Fruit fly (Drosophila melanogaster) whole organism, embryonic: ENCODE results near the gene Eip93F.

Experiments
- Abd-B ChIP-seq: fragments of 200-800 bp; sonication (Bioruptor generic); optimal IDR thresholded peaks from 2 replicates; lab custom pipeline; 2018; ENCODE audit warnings: missing biosample characterization, mild to moderate bottlenecking, missing genetic modification characterization, moderate library complexity
- Adf1 ChIP-seq: fragments of 200-800 bp; sonication (Bioruptor generic); IDR thresholded peaks from 2 replicates; pipeline ENCODE4 v1.3.6; 2022; ENCODE audit warnings: missing biosample characterization, missing genetic modification characterization
- Aef1 ChIP-seq: fragments of 200-800 bp; sonication (Bioruptor generic); IDR thresholded peaks from 3 replicates; pipeline ENCODE4 v1.3.6; 2022; ENCODE audit warnings: missing biosample characterization, missing genetic modification characterization
- Blimp-1 ChIP-seq: fragments of 200-800 bp; sonication (Bioruptor generic); optimal IDR thresholded peaks from 3 replicates; lab custom pipeline; 2018; ENCODE audit warnings: missing biosample characterization, missing genetic modification characterization, mild to moderate bottlenecking, moderate library complexity, missing genetic modification reagents
- CG10209 ChIP-seq: fragments of 200-800 bp; sonication (Bioruptor generic); optimal IDR thresholded peaks from 3 replicates; lab custom pipeline; 2017; ENCODE audit warnings: missing biosample characterization, mild to moderate bottlenecking, missing genetic modification characterization, missing genetic modification reagents
- CG10979 ChIP-seq: fragments of 200-800 bp; sonication (Bioruptor generic); optimal IDR thresholded peaks from 2 replicates; lab custom pipeline; 2018; ENCODE audit warnings: missing biosample characterization, mild to moderate bottlenecking, missing genetic modification characterization, moderate library complexity
- CG12155 ChIP-seq: fragments of 200-800 bp; sonication (Bioruptor generic); optimal IDR thresholded peaks from 3 replicates; lab custom pipeline; 2016; ENCODE audit warnings: missing biosample characterization, missing genetic modification characterization
- CG12942 ChIP-seq: fragments of 200-800 bp; sonication (Bioruptor generic); optimal IDR thresholded peaks from 3 replicates; lab custom pipeline; 2016; ENCODE audit warnings: missing biosample characterization, missing genetic modification characterization
- CG13424 ChIP-seq: fragments of 200-800 bp; sonication (Bioruptor generic); optimal IDR thresholded peaks from 2 replicates; lab custom pipeline; 2019; ENCODE audit warnings: missing biosample characterization, mild to moderate bottlenecking, missing genetic modification characterization, moderate library complexity
- CG13624 ChIP-seq: fragments of 200-800 bp; sonication (Bioruptor generic); optimal IDR thresholded peaks from 2 replicates; lab custom pipeline; 2016; ENCODE audit warnings: missing biosample characterization, missing genetic modification characterization
- CG14441 ChIP-seq: fragments of 200-800 bp; sonication (Bioruptor generic); IDR thresholded peaks from 2 replicates; pipeline ENCODE4 v1.3.6; 2022; ENCODE audit warnings: missing biosample characterization, missing genetic modification characterization
- CG15479 ChIP-seq: fragments of 200-800 bp; sonication (Bioruptor generic); optimal IDR thresholded peaks from 3 replicates; lab custom pipeline; 2019; ENCODE audit warnings: missing biosample characterization, mild to moderate bottlenecking, missing genetic modification characterization, moderate library complexity
- CG1602 ChIP-seq: fragments of 200-800 bp; sonication (Bioruptor generic); optimal IDR thresholded peaks from 3 replicates; lab custom pipeline; 2016; ENCODE audit warnings: missing biosample characterization, missing genetic modification characterization
- CG16779 ChIP-seq: fragments of 200-800 bp; sonication (Bioruptor generic); IDR thresholded peaks from 2 replicates; pipeline ENCODE4 v1.3.6; 2022; ENCODE audit warnings: missing biosample characterization, missing genetic modification characterization
- CG17802 ChIP-seq: fragments of 200-800 bp; sonication (Bioruptor generic); optimal IDR thresholded peaks from 2 replicates; lab custom pipeline; 2018; ENCODE audit warnings: missing biosample characterization, mild to moderate bottlenecking, missing genetic modification characterization, moderate library complexity
- CG1792 ChIP-seq: fragments of 200-800 bp; sonication (Bioruptor generic); optimal IDR thresholded peaks from 2 replicates; lab custom pipeline; 2016; ENCODE audit warnings: missing biosample characterization, missing genetic modification characterization
- CG18011 ChIP-seq: fragments of 200-800 bp; sonication (Bioruptor generic); optimal IDR thresholded peaks from 2 replicates; lab custom pipeline; 2017; ENCODE audit warnings: missing biosample characterization, missing genetic modification characterization, mild to moderate bottlenecking, moderate library complexity, missing genotype
- CG18619 ChIP-seq: fragments of 200-800 bp; sonication (Bioruptor generic); optimal IDR thresholded peaks from 3 replicates; lab custom pipeline; 2017; ENCODE audit warnings: missing biosample characterization, mild to moderate bottlenecking, missing genetic modification characterization
- CG2120 ChIP-seq: fragments of 200-800 bp; sonication (Bioruptor generic); optimal IDR thresholded peaks from 3 replicates; lab custom pipeline; 2016; ENCODE audit warnings: missing biosample characterization, missing genetic modification characterization
- CG2202 ChIP-seq: fragments of 200-800 bp; sonication (Bioruptor generic); optimal IDR thresholded peaks from 2 replicates; lab custom pipeline; 2018; ENCODE audit warnings: missing biosample characterization, mild to moderate bottlenecking, missing genetic modification characterization
- CG31224 ChIP-seq: fragments of 200-800 bp; sonication (Bioruptor generic); IDR thresholded peaks from 2 replicates; pipeline ENCODE4 v1.3.6; 2022; ENCODE audit warnings: missing biosample characterization, missing genetic modification characterization
- CG42726 ChIP-seq: fragments of 200-800 bp; sonication (Bioruptor generic); IDR thresholded peaks from 2 replicates; pipeline ENCODE4 v1.3.6; 2022; ENCODE audit warnings: missing biosample characterization, missing genetic modification characterization; ENCODE audit not compliant: partially characterized antibody
- CG4360 ChIP-seq: fragments of 200-800 bp; sonication (Bioruptor generic); IDR thresholded peaks from 2 replicates; pipeline ENCODE4 v1.3.6; 2022; ENCODE audit warnings: missing biosample characterization, missing genetic modification characterization
- CG6654 ChIP-seq: fragments of 200-800 bp; sonication (Bioruptor generic); optimal IDR thresholded peaks from 2 replicates; lab custom pipeline; 2017; ENCODE audit warnings: missing biosample characterization, mild to moderate bottlenecking, missing genetic modification characterization
- CG7357 ChIP-seq: fragments of 200-800 bp; sonication (Bioruptor generic); IDR thresholded peaks from 3 replicates; pipeline ENCODE4 v1.3.6; 2022; ENCODE audit warnings: missing biosample characterization, missing genetic modification characterization
- CG7786 ChIP-seq: fragments of 200-800 bp; sonication (Bioruptor generic); optimal IDR thresholded peaks from 2 replicates; lab custom pipeline; 2016; ENCODE audit warnings: missing biosample characterization, missing genetic modification characterization
- CG7963 ChIP-seq: fragments of 200-800 bp; sonication (Bioruptor generic); IDR thresholded peaks from 3 replicates; pipeline ENCODE4 v1.3.6; 2022; ENCODE audit warnings: missing biosample characterization, missing genetic modification characterization; ENCODE audit not compliant: partially characterized antibody
- CrebB ChIP-seq: fragments of 200-800 bp; sonication (Bioruptor generic); optimal IDR thresholded peaks from 3 replicates; lab custom pipeline; 2018; ENCODE audit warnings: missing biosample characterization, mild to moderate bottlenecking, missing genetic modification characterization
- Gsc ChIP-seq: fragments of 200-800 bp; sonication (Bioruptor generic); IDR thresholded peaks from 2 replicates; pipeline ENCODE4 v1.3.6; 2022; ENCODE audit warnings: missing biosample characterization, missing genetic modification characterization
- Meics ChIP-seq: fragments of 200-800 bp; sonication (Bioruptor generic); optimal IDR thresholded peaks from 2 replicates; lab custom pipeline; 2017; ENCODE audit warnings: missing biosample characterization, mild to moderate bottlenecking, missing genetic modification characterization
- NC2α ChIP-seq: fragments of 200-800 bp; sonication (Bioruptor generic); optimal IDR thresholded peaks from 2 replicates; lab custom pipeline; 2016; ENCODE audit warnings: missing biosample characterization, missing genetic modification characterization
- Oli ChIP-seq: fragments of 200-800 bp; sonication (Bioruptor generic); optimal IDR thresholded peaks from 2 replicates; lab custom pipeline; 2018; ENCODE audit warnings: missing biosample characterization, mild to moderate bottlenecking, missing genetic modification characterization, moderate library complexity
- Ravus ChIP-seq: fragments of 200-800 bp; sonication (Bioruptor generic); IDR thresholded peaks from 2 replicates; pipeline ENCODE4 v1.3.6; 2022; ENCODE audit warnings: missing biosample characterization, missing genetic modification characterization
- Six4 ChIP-seq: fragments of 200-800 bp; sonication (Bioruptor generic); optimal IDR thresholded peaks from 2 replicates; lab custom pipeline; 2016; ENCODE audit warnings: missing biosample characterization, missing genetic modification characterization
- Sox102F ChIP-seq: fragments of 200-800 bp; sonication (Bioruptor generic); optimal IDR thresholded peaks from 2 replicates; lab custom pipeline; 2018; ENCODE audit warnings: missing biosample characterization, mild to moderate bottlenecking, missing genetic modification characterization, moderate library complexity
- Taf1 ChIP-seq: fragments of 200-800 bp; sonication (Bioruptor generic); IDR thresholded peaks from 2 replicates; pipeline ENCODE4 v1.3.6; 2022; ENCODE audit warnings: missing biosample characterization, missing genetic modification characterization
- ab ChIP-seq: fragments of 200-800 bp; sonication (Bioruptor generic); optimal IDR thresholded peaks from 2 replicates; lab custom pipeline; 2016; ENCODE audit warnings: missing biosample characterization, missing genetic modification characterization
- amos ChIP-seq: fragments of 200-800 bp; sonication (Bioruptor generic); IDR thresholded peaks from 2 replicates; pipeline ENCODE4 v1.3.6; 2022; ENCODE audit warnings: missing biosample characterization, missing genetic modification characterization; ENCODE audit not compliant: partially characterized antibody
- cad ChIP-seq: fragments of >200 bp; optimal IDR thresholded peaks from 2 replicates; lab custom pipeline; 2017; ENCODE audit warnings: missing biosample characterization, missing genetic modification characterization
- croc ChIP-seq: fragments of 200-800 bp; sonication (Bioruptor generic); conservative IDR thresholded peaks from 3 replicates; pipeline ENCODE4 v1.3.6; 2022; ENCODE audit warnings: missing biosample characterization, missing genetic modification characterization
- da ChIP-seq: fragments of 200-800 bp; sonication (Bioruptor generic); optimal IDR thresholded peaks from 2 replicates; lab custom pipeline; 2016; ENCODE audit warnings: missing biosample characterization, missing genetic modification characterization
- lilli ChIP-seq: fragments of 200-800 bp; sonication (Bioruptor generic); optimal IDR thresholded peaks from 3 replicates; lab custom pipeline; 2016; ENCODE audit warnings: missing biosample characterization, missing genetic modification characterization
- pho ChIP-seq: fragments of 200-800 bp; sonication (Bioruptor generic); optimal IDR thresholded peaks from 2 replicates; lab custom pipeline; 2016; ENCODE audit warnings: missing biosample characterization, missing genetic modification characterization
- sens-2 ChIP-seq: fragments of 200-800 bp; sonication (Bioruptor generic); IDR thresholded peaks from 2 replicates; pipeline ENCODE4 v1.3.6; 2022; ENCODE audit warnings: missing biosample characterization, missing genetic modification characterization
- seq ChIP-seq: fragments of 200-800 bp; sonication (Bioruptor generic); IDR thresholded peaks from 2 replicates; pipeline ENCODE4 v1.3.6; 2022; ENCODE audit warnings: missing biosample characterization, missing genetic modification characterization
- sna ChIP-seq: fragments of 200-800 bp; sonication (Bioruptor generic); IDR thresholded peaks from 2 replicates; pipeline ENCODE4 v1.3.6; 2022; ENCODE audit warnings: missing biosample characterization, missing genetic modification characterization; ENCODE audit not compliant: partially characterized antibody
- sob ChIP-seq: fragments of 200-800 bp; sonication (Bioruptor generic); IDR thresholded peaks from 2 replicates; pipeline ENCODE4 v1.3.6; 2022; ENCODE audit warnings: missing biosample characterization, missing genetic modification characterization
- ssp ChIP-seq: fragments of 200-800 bp; sonication (Bioruptor generic); IDR thresholded peaks from 2 replicates; pipeline ENCODE4 v1.3.6; 2022; ENCODE audit warnings: missing biosample characterization, missing genetic modification characterization
- tll ChIP-seq, 2 experiments: fragments of 200-800 bp in 1 of 2; fragments of >200 bp in 1 of 2; sonication (Bioruptor generic) in 1 of 2; optimal IDR thresholded peaks; 2 replicates each; lab custom pipeline; 2017 to 2019; ENCODE audit warnings: missing biosample characterization in 2 of 2, missing genetic modification characterization in 2 of 2, mild to moderate bottlenecking in 1 of 2, moderate library complexity in 1 of 2
- ttk ChIP-seq: fragments of 200-800 bp; sonication (Bioruptor generic); IDR thresholded peaks from 2 replicates; pipeline ENCODE4 v2.1.2; 2022; ENCODE audit warnings: missing biosample characterization, missing genetic modification characterization

Eip93F gene

dm6 chr3R:22023041-22023626 lies 74.2 kb downstream of the Eip93F start, which contains the start of the genes Mitofilin and mRpL35:
Gene Mitofilin (minus strand): TSS chr3R:22023335.
Gene mRpL35 (plus strand): TSS chr3R:22023527.
- TF ChIP-seq pho (GFP tag; lab: Kevin White, UChicago) (peak; percentile 54), CG2120 (GFP tag; lab: Kevin White, UChicago) (peak; percentile 69), sens-2 (no peak), CG18011 (GFP tag; lab: Kevin White, UChicago) (peak; percentile 64), CG42726 (GFP tag; lab: Robert Waterston, UW) (no peak), tll (GFP tag; optimal IDR thresholded peaks at IDR 0.05; lab: Kevin White, UChicago) (peak in 1 of 2 experiments; percentile 59), CG7357 (GFP tag; lab: Robert Waterston, UW) (no peak), CrebB (tag; lab: Kevin White, UChicago) (no peak), Taf1 (GFP tag; lab: Robert Waterston, UW) (no peak), Oli (tag; lab: Kevin White, UChicago) (peak; percentile 10), NC2α (GFP tag; lab: Kevin White, UChicago) (no peak), lilli (GFP tag; lab: Kevin White, UChicago) (peak; percentile 52), CG10209 (no peak), CG31224 (GFP tag; lab: Robert Waterston, UW) (no peak), da (GFP tag; lab: Kevin White, UChicago) (no peak), Adf1 (no peak), CG1602 (GFP tag; lab: Kevin White, UChicago) (peak; percentile 49), ttk (GFP tag; lab: Robert Waterston, UW) (no peak), sna (GFP tag; lab: Robert Waterston, UW) (peak; percentile 54), CG14441 (GFP tag; lab: Robert Waterston, UW) (peak; percentile 22; the same call in 1 of the 2 replicates), CG2202 (no peak), CG12155 (GFP tag; lab: Kevin White, UChicago) (peak; percentile 50), Sox102F (GFP tag; lab: Kevin White, UChicago) (no peak), ab (GFP tag; lab: Kevin White, UChicago) (no peak), CG15479 (GFP tag; lab: Kevin White, UChicago) (no peak), CG13624 (peak; percentile 36), amos (GFP tag; lab: Robert Waterston, UW) (peak; percentile 66), Ravus (GFP tag; lab: Robert Waterston, UW) (no peak), CG18619 (peak; percentile 24), CG10979 (tag; lab: Kevin White, UChicago) (no peak), CG13424 (tag; lab: Kevin White, UChicago) (peak; percentile 37), CG17802 (no peak), Gsc (no peak), sob (GFP tag; lab: Robert Waterston, UW) (no peak), Abd-B (GFP tag; lab: Kevin White, UChicago) (peak; percentile 9), Aef1 (0 out of 3 replicates have a peak, but pooled peaks have one; percentile 17), CG7786 (GFP tag; lab: Kevin White, UChicago) (peak; percentile 57), cad (GFP tag; lab: Kevin White, UChicago) (no peak), Blimp-1 (no peak), ssp (no peak), CG7963 (GFP tag; lab: Robert Waterston, UW) (0 out of 3 replicates have a peak, but pooled peaks have one; percentile 22), CG6654 (no peak), CG4360 (GFP tag; lab: Robert Waterston, UW) (no peak), CG16779 (GFP tag; lab: Robert Waterston, UW) (no peak), seq (GFP tag; lab: Robert Waterston, UW) (no peak), Six4 (peak; percentile 5), croc (GFP tag; lab: Robert Waterston, UW) (no peak), Meics (GFP tag; lab: Kevin White, UChicago) (peak; percentile 28), CG12942 (GFP tag; lab: Kevin White, UChicago) (peak; percentile 4), CG1792 (GFP tag; lab: Kevin White, UChicago) (peak; percentile 39)
